Worm (Caenorhabditis elegans) whole organism, early embryonic: Measurements from ENCODE around the gene sqt-1.

Experiments
- F13C5.2 ChIP-seq: sonication (generic microtip); optimal IDR thresholded peaks from 2 replicates; lab custom pipeline; 2017; ENCODE audit warnings: mild to moderate bottlenecking, missing genetic modification characterization, inconsistent platforms, missing compliant biosample characterization
- ama-1 ChIP-seq: fragments of 150-350 bp; optimal IDR thresholded peaks from 2 replicates; lab custom pipeline; 2014
- ceh-13 ChIP-seq: fragments of 200-800 bp; sonication (Bioruptor generic); optimal IDR thresholded peaks from 2 replicates; lab custom pipeline; 2018; ENCODE audit warnings: mild to moderate bottlenecking, missing genetic modification characterization, missing compliant biosample characterization
- ceh-36 ChIP-seq: sonication (generic microtip); optimal IDR thresholded peaks from 2 replicates; lab custom pipeline; 2016; ENCODE audit warnings: missing genetic modification characterization, inconsistent platforms, missing compliant biosample characterization
- flt-1 ChIP-seq: fragments of 200-800 bp; sonication (Bioruptor generic); IDR thresholded peaks from 2 replicates; pipeline ENCODE4 v1.3.6; 2022; ENCODE audit warnings: missing genetic modification characterization, missing compliant biosample characterization
- hmbx-1 ChIP-seq: sonication (generic microtip); optimal IDR thresholded peaks from 2 replicates; lab custom pipeline; 2016; ENCODE audit warnings: mild to moderate bottlenecking, missing genetic modification characterization, missing compliant biosample characterization
- hmg-4 ChIP-seq: fragments of 200-800 bp; sonication (Bioruptor generic); optimal IDR thresholded peaks from 2 replicates; lab custom pipeline; 2018; ENCODE audit warnings: mild to moderate bottlenecking, missing genetic modification characterization, missing compliant biosample characterization
- pes-1 ChIP-seq: fragments of 200-800 bp; sonication (Bioruptor generic); IDR thresholded peaks from 2 replicates; pipeline ENCODE4 v1.3.6; 2022; ENCODE audit warnings: missing genetic modification reagents, missing genetic modification characterization, missing compliant biosample characterization
- sea-1 ChIP-seq: fragments of 200-800 bp; sonication (Bioruptor generic); conservative IDR thresholded peaks from 2 replicates; pipeline ENCODE4 v1.3.6; 2022; ENCODE audit warnings: missing genetic modification characterization, missing compliant biosample characterization
- tbx-11 ChIP-seq: fragments of 200-800 bp; sonication (Bioruptor generic); IDR thresholded peaks from 2 replicates; pipeline ENCODE4 v1.3.6; 2022; ENCODE audit warnings: missing genetic modification characterization, missing compliant biosample characterization
- tbx-37 ChIP-seq: fragments of 200-800 bp; sonication (Bioruptor generic); conservative IDR thresholded peaks from 2 replicates; pipeline ENCODE4 v1.3.6; 2022; ENCODE audit warnings: missing genetic modification reagents, missing genetic modification characterization, missing compliant biosample characterization
- tra-4 ChIP-seq: sonication (generic microtip); optimal IDR thresholded peaks from 2 replicates; lab custom pipeline; 2017; ENCODE audit warnings: missing genetic modification characterization, missing compliant biosample characterization

DNA sequence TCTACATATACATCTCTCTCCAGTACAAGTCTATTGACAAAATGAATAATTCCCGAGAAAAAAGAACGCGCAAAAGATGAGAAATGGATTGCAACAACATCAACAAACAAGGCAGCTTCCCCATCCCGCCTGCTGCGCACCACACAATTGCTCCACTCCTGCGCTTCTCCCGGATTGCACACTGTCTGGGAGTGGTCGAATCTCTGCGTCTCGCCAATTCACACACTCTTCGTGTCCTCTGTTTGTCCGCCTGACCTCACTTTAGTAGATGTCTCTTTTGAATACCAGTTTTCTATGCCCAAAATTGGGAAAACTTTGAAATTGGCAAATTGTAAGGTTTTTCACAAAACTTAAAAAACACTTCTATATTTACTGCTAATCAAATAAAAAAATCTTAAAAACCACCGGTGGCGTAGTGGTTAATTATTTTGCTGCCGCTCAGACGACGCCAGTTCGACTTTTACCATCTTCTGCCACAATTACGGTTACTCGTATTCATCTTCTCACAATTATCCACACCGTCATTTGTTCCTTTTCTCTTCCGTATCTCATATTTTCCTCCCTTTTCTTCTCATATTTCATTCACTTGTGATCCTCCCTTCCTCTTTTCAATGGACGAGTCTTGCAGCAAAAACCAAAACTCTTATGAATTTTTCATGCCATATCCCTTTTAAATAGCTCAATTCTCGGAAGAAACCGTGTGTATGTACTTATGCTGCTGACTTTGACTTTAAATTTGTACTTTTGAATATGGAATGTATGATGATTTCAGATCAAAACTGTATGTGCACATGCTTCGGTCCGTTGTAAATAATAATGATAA, 31.8 kb downstream of the sqt-1 start, which contains the start of gene rsf-1:
- TF ChIP-seq pes-1, result no peak
- TF ChIP-seq ama-1 (lab: Kevin White, UChicago), result no peak
- TF ChIP-seq ceh-13, result no peak
- no peak for TF ChIP-seq tra-4 (tag; lab: Kevin White, UChicago)
- no peak for TF ChIP-seq sea-1 (GFP tag; lab: Robert Waterston, UW)
- no peak for TF ChIP-seq hmbx-1 (tag; lab: Kevin White, UChicago)
- TF ChIP-seq tbx-37 (GFP tag; lab: Robert Waterston, UW), result no peak
- TF ChIP-seq F13C5.2 (tag; lab: Kevin White, UChicago), result no peak
- TF ChIP-seq flt-1 (GFP tag; lab: Robert Waterston, UW), result no peak
- TF ChIP-seq hmg-4 (GFP tag; lab: Kevin White, UChicago), result no peak
- no peak for TF ChIP-seq ceh-36 (tag; lab: Kevin White, UChicago)
- no peak for TF ChIP-seq tbx-11 (GFP tag; lab: Robert Waterston, UW)
